Fruit fly (Drosophila melanogaster): ENCODE measurements around the gene Atxn7.

The Atxn7 gene

dm6 chr2L:2363626-2364147 lies 12.0 kb upstream of the Atxn7 start:
- TF ChIP-seq CG10979 (tag; optimal IDR thresholded peaks at IDR 0.05), result peak; percentile 92
- TF ChIP-seq Sox100B (GFP tag; optimal IDR thresholded peaks at IDR 0.05), result peak; percentile 90
- peak; percentile 76 for TF ChIP-seq H2.0 (GFP tag; IDR thresholded peaks at IDR 0.05)
- TF ChIP-seq CG4282 (GFP tag; optimal IDR thresholded peaks at IDR 0.05), result no peak
- TF ChIP-seq pho (GFP tag; optimal IDR thresholded peaks at IDR 0.05), result peak; percentile 60
- no peak for TF ChIP-seq CG14965 (GFP tag; optimal IDR thresholded peaks at IDR 0.05; ENCODE audit: borderline replicate concordance)
- TF ChIP-seq CHES-1-like (GFP tag; optimal IDR thresholded peaks at IDR 0.05), result peak; percentile 45
- TF ChIP-seq ranshi (GFP tag; IDR thresholded peaks at IDR 0.05), result peak; percentile 86; the same call in 1 of the 2 replicates
- peak; percentile 74 for TF ChIP-seq CG6765 (GFP tag; optimal IDR thresholded peaks at IDR 0.05)
- peak; percentile 64 for TF ChIP-seq CG7271 (tag; optimal IDR thresholded peaks at IDR 0.05)
- TF ChIP-seq CG6254 (GFP tag; optimal IDR thresholded peaks at IDR 0.05), result peak; percentile 83
- TF ChIP-seq CG3847 (GFP tag; IDR thresholded peaks at IDR 0.05), result peak; percentile 81
- TF ChIP-seq ab (GFP tag; optimal IDR thresholded peaks at IDR 0.05), result no peak
- TF ChIP-seq ken (GFP tag; IDR thresholded peaks at IDR 0.05), result peak; percentile 78; the same call in 1 of the 3 replicates
- TF ChIP-seq CG15011 (GFP tag; optimal IDR thresholded peaks at IDR 0.05), result peak; percentile 84
- TF ChIP-seq dpn (GFP tag; optimal IDR thresholded peaks at IDR 0.05), result peak; percentile 74 to 86
- TF ChIP-seq CG12299 (tag; optimal IDR thresholded peaks at IDR 0.05), result peak; percentile 91
- TF ChIP-seq bab2 (GFP tag; optimal IDR thresholded peaks at IDR 0.05), result peak; percentile 64
- peak; percentile 16 for TF ChIP-seq bigmax (GFP tag; optimal IDR thresholded peaks at IDR 0.05)
- TF ChIP-seq ap (GFP tag; IDR thresholded peaks at IDR 0.05), result peak; percentile 85
- TF ChIP-seq CG1529 (GFP tag; optimal IDR thresholded peaks at IDR 0.05), result peak; percentile 80
- TF ChIP-seq chif (GFP tag; optimal IDR thresholded peaks at IDR 0.05), result peak in 1 of 2 experiments; percentile 55
- peak; percentile 87 for TF ChIP-seq CG6813 (GFP tag; optimal IDR thresholded peaks at IDR 0.05)
- TF ChIP-seq CoRest (tag; optimal IDR thresholded peaks at IDR 0.05), result peak; percentile 91
- TF ChIP-seq unc-4 (GFP tag; IDR thresholded peaks at IDR 0.05; ENCODE audit: partially characterized antibody), result no peak
- TF ChIP-seq CG8765 (GFP tag; IDR thresholded peaks at IDR 0.05), result peak; percentile 13; the same call in 1 of the 2 replicates
- TF ChIP-seq zfh1 (GFP tag; IDR thresholded peaks at IDR 0.05), result peak; percentile 79
- TF ChIP-seq CG6272 (GFP tag; IDR thresholded peaks at IDR 0.05), result peak; percentile 71
- TF ChIP-seq CG13775 (GFP tag; optimal IDR thresholded peaks at IDR 0.05), result peak; percentile 85
- TF ChIP-seq CG2889 (GFP tag; IDR thresholded peaks at IDR 0.05), result no peak
- no peak for TF ChIP-seq CG11560 (tag; IDR thresholded peaks at IDR 0.05)
- TF ChIP-seq CG16813 (GFP tag; IDR thresholded peaks at IDR 0.05; ENCODE audit: partially characterized antibody), result no peak
- peak; percentile 87 for TF ChIP-seq Ada2b (GFP tag; IDR thresholded peaks at IDR 0.05)
- peak; percentile 89 for TF ChIP-seq CG10147 (GFP tag; optimal IDR thresholded peaks at IDR 0.05)
- peak; percentile 33 for TF ChIP-seq Sry-β (GFP tag; optimal IDR thresholded peaks at IDR 0.05)
- TF ChIP-seq vnd (GFP tag; IDR thresholded peaks at IDR 0.05; ENCODE audit: partially characterized antibody), result no peak
- TF ChIP-seq Jarid2 (GFP tag; optimal IDR thresholded peaks at IDR 0.05), result peak; percentile 66
- TF ChIP-seq Xrp1 (GFP tag; IDR thresholded peaks at IDR 0.05), result peak; percentile 95
- TF ChIP-seq Mad (GFP tag; optimal IDR thresholded peaks at IDR 0.05), result peak; percentile 28
- peak; percentile 91 for TF ChIP-seq Sox102F (GFP tag; optimal IDR thresholded peaks at IDR 0.05)
- TF ChIP-seq sisA (GFP tag; IDR thresholded peaks at IDR 0.05), result peak; percentile 80
- no peak for TF ChIP-seq jigr1 (GFP tag; IDR thresholded peaks at IDR 0.05)
- TF ChIP-seq CG10565 (GFP tag; optimal IDR thresholded peaks at IDR 0.05), result peak; percentile 59
- TF ChIP-seq insv (GFP tag; optimal IDR thresholded peaks at IDR 0.05), result peak in 1 of 2 experiments; percentile 58
- TF ChIP-seq bsh (GFP tag; optimal IDR thresholded peaks at IDR 0.05), result peak; percentile 90 to 95
- TF ChIP-seq nom (GFP tag; optimal IDR thresholded peaks at IDR 0.05), result peak; percentile 94
- peak; percentile 55 for TF ChIP-seq Hr3 (GFP tag; optimal IDR thresholded peaks at IDR 0.05)
- TF ChIP-seq CG17359 (tag; optimal IDR thresholded peaks at IDR 0.05), result peak; percentile 91
- peak; percentile 39 for TF ChIP-seq Dip3 (GFP tag; optimal IDR thresholded peaks at IDR 0.05)
- peak; percentile 60 for TF ChIP-seq CG2202 (tag; optimal IDR thresholded peaks at IDR 0.05)

Measured in whole organism, embryonic.